Worm (Caenorhabditis elegans) whole organism, late embryonic: Measurements from ENCODE around the gene dyla-1.
"Not testable (repeated sequence)": the region's sequence is repeated elsewhere in the genome, so short reads cannot be mapped to it uniquely, and the experiment has no call there.

Experiments used
- K09A11.1 ChIP-seq: sonication (generic microtip); optimal IDR thresholded peaks from 2 replicates; lab custom pipeline; 2017; ENCODE audit warnings: antibody characterized with exemption, mild to moderate bottlenecking, missing genetic modification characterization, missing compliant biosample characterization; ENCODE audit not compliant: insufficient read depth
- lin-11 ChIP-seq: fragments of 200-800 bp; sonication (Bioruptor generic); optimal IDR thresholded peaks from 2 replicates; lab custom pipeline; 2018; ENCODE audit warnings: mild to moderate bottlenecking, missing genetic modification characterization, missing compliant biosample characterization
- madf-2 ChIP-seq: sonication (generic microtip); optimal IDR thresholded peaks from 2 replicates; lab custom pipeline; 2017; ENCODE audit warnings: missing genetic modification characterization, missing compliant biosample characterization
- nhr-11 ChIP-seq: fragments of 150-350 bp; optimal IDR thresholded peaks from 2 replicates; lab custom pipeline; 2014; ENCODE audit warnings: missing biosample characterization, missing genetic modification characterization
- pha-4 ChIP-seq: fragments of 150-350 bp; optimal IDR thresholded peaks from 2 replicates; lab custom pipeline; 2018; ENCODE audit warnings: missing biosample characterization, missing genetic modification reagents, missing genetic modification characterization
- sox-2 ChIP-seq: fragments of 200-800 bp; sonication (Bioruptor generic); IDR thresholded peaks from 2 replicates; pipeline ENCODE4 v1.3.6; 2022; ENCODE audit warnings: missing genetic modification reagents, missing genetic modification characterization, missing compliant biosample characterization
- tbx-2 ChIP-seq: sonication (generic microtip); optimal IDR thresholded peaks from 2 replicates; lab custom pipeline; 2016; ENCODE audit warnings: missing genetic modification characterization, missing compliant biosample characterization
- zip-5 ChIP-seq: sonication (generic microtip); optimal IDR thresholded peaks from 2 replicates; lab custom pipeline; 2016; ENCODE audit warnings: missing genetic modification characterization, missing compliant biosample characterization

DNA sequence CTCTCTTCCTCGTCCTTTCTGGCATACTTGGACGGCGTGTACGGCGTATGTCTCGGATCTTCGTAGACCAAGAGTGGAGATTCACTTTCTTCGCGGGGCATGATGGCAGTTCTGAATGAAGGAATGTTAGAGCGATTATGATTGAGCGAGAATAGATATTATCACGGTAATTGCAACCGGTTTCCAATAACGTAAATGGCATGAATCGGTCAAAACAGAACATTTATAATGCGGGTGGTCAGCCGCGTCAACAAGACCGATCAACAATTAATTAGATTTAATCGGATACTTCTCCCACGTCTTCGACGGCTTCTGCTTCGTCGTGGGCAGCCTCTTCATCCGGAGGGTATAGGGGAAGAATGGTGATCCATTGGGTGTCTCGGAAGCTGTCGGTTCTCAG is 6.1 kb upstream of the dyla-1 start, which contains the start of gene F41G4.13:
- not testable (repeated sequence) for TF ChIP-seq tbx-2 (tag; lab: Kevin White, UChicago); sox-2 (GFP tag; lab: Robert Waterston, UW); pha-4 (tag; lab: Kevin White, UChicago); nhr-11 (tag; lab: Kevin White, UChicago); K09A11.1 (tag; lab: Kevin White, UChicago); madf-2 (tag; lab: Kevin White, UChicago); lin-11 (tag; lab: Kevin White, UChicago); zip-5
